Fruit fly (Drosophila melanogaster): ENCODE measurements around the gene Rala.

DNA sequence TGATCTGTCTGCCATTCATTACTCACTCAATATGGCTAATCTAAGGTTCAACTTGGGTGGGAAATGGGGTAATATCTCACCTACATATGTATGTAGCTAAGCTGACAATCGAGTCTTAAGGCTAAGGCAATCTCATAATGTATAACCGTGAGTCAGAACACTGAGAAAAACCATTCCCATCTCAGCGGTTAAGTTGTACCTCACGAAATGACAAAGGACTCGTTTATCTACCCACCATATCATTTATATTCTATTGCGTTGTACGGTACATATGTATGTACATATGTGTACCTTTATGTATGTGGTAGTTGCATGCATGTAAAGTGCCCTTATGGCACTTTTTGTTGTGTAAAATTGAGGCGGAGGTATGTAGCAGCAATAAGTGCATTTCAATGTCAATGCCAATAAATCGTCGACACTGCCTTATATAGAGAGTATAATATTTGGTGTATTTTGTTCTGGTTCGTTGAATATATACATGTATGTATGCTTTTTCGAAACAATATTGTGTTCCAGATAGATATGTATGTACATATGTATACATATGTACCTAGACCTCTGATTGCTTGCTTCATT lies 43.6 kb upstream of the Rala start:
- TF ChIP-seq schlank (tag; optimal IDR thresholded peaks at IDR 0.05) (no peak), CG3838 (GFP tag; optimal IDR thresholded peaks at IDR 0.05) (no peak), hbn (GFP tag; IDR thresholded peaks at IDR 0.05; ENCODE audit: partially characterized antibody) (no peak), ttk (GFP tag; IDR thresholded peaks at IDR 0.05) (no peak), ato (GFP tag; IDR thresholded peaks at IDR 0.05; ENCODE audit: partially characterized antibody) (no peak)
